Fruit fly (Drosophila melanogaster): ENCODE data around the gene CG8260.

Gene CG8260

DNA sequence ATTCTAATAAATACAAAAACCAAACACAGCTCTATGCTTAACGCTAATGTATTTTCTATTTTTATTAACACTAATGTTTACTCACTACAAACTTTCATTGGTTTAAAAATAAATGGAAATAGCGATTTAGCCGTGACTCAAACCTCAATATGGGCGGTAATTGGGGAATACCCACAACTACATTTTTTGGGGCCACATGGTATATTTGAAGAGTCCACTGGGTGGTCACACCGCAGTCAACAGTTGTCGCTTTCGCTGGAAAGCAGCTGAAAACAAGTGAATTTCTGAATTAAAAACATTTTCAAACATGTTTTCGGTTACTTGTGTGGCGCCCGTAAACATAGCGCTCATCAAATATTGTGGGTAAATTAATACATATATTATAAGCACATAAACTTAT, 7.2 kb upstream of the CG8260 start, which contains the start of gene Mvd (continued):
- no peak for TF ChIP-seq disco-r (GFP tag; optimal IDR thresholded peaks at IDR 0.05)
- no peak for TF ChIP-seq Ets65A (GFP tag)
- no peak for TF ChIP-seq CG1647 (GFP tag; optimal IDR thresholded peaks at IDR 0.05)
- no peak for TF ChIP-seq CG31224 (GFP tag; IDR thresholded peaks at IDR 0.05)
- no peak for TF ChIP-seq Xrp1 (GFP tag; IDR thresholded peaks at IDR 0.05)
- TF ChIP-seq YL-1 (GFP tag; optimal IDR thresholded peaks at IDR 0.05) = peak; percentile 77
- TF ChIP-seq Hmr (GFP tag; optimal IDR thresholded peaks at IDR 0.05) = no peak
- TF ChIP-seq bbx (GFP tag; IDR thresholded peaks at IDR 0.05; ENCODE audit: partially characterized antibody) = peak; percentile 45
- no peak for TF ChIP-seq jumu (GFP tag; optimal IDR thresholded peaks at IDR 0.05)
- 0 out of 2 replicates have a peak, but pooled peaks have one; percentile 15 for TF ChIP-seq Scr (GFP tag; IDR thresholded peaks at IDR 0.05; ENCODE audit: partially characterized antibody)
- peak; percentile 7 for TF ChIP-seq nom (GFP tag; optimal IDR thresholded peaks at IDR 0.05)
- TF ChIP-seq Camta (GFP tag; optimal IDR thresholded peaks at IDR 0.05) = no peak
- TF ChIP-seq CG13287 (GFP tag; IDR thresholded peaks at IDR 0.05; ENCODE audit: partially characterized antibody) = peak; percentile 65
- no peak for TF ChIP-seq CG17361 (GFP tag; IDR thresholded peaks at IDR 0.05)
- TF ChIP-seq Max (GFP tag; optimal IDR thresholded peaks at IDR 0.05) = peak; percentile 11
- no peak for TF ChIP-seq mld (GFP tag; IDR thresholded peaks at IDR 0.05; ENCODE audit: partially characterized antibody)
- TF ChIP-seq Ptx1 (GFP tag; IDR thresholded peaks at IDR 0.05) = no peak
- TF ChIP-seq hb (GFP tag; IDR thresholded peaks at IDR 0.05; ENCODE audit: partially characterized antibody) = no peak
- no peak for TF ChIP-seq Abd-B (GFP tag; optimal IDR thresholded peaks at IDR 0.05)
- TF ChIP-seq ttk (GFP tag; IDR thresholded peaks at IDR 0.05) = no peak
- TF ChIP-seq CG32532 (GFP tag; IDR thresholded peaks at IDR 0.05) = no peak
- TF ChIP-seq CG2712 (tag; optimal IDR thresholded peaks at IDR 0.05) = peak; percentile 45
- no peak for TF ChIP-seq NC2β (GFP tag; optimal IDR thresholded peaks at IDR 0.05)
- TF ChIP-seq CG32767 (GFP tag; IDR thresholded peaks at IDR 0.05) = no peak
- no peak for TF ChIP-seq bsh (GFP tag; optimal IDR thresholded peaks at IDR 0.05)
- peak; percentile 68 for TF ChIP-seq CTCF (GFP tag; optimal IDR thresholded peaks at IDR 0.05)
- peak; percentile 68 for TF ChIP-seq Blimp-1 (GFP tag; optimal IDR thresholded peaks at IDR 0.05)
- peak in 1 of 2 experiments; percentile 52 for TF ChIP-seq crp (GFP tag; optimal IDR thresholded peaks at IDR 0.05)
- TF ChIP-seq HLH4C (GFP tag; IDR thresholded peaks at IDR 0.05; ENCODE audit: partially characterized antibody) = peak; percentile 13; the same call in 1 of the 3 replicates
- TF ChIP-seq slp2 (GFP tag; optimal IDR thresholded peaks at IDR 0.05) = no peak
- no peak for TF ChIP-seq jigr1 (GFP tag; IDR thresholded peaks at IDR 0.05)
- peak; percentile 65 for TF ChIP-seq pita (GFP tag; optimal IDR thresholded peaks at IDR 0.05)
- TF ChIP-seq CG30403 (GFP tag; optimal IDR thresholded peaks at IDR 0.05) = no peak
- no peak for TF ChIP-seq CG6683 (GFP tag; optimal IDR thresholded peaks at IDR 0.05)
- TF ChIP-seq Med (GFP tag) = peak; percentile 81
- TF ChIP-seq Meics (GFP tag; optimal IDR thresholded peaks at IDR 0.05) = no peak
- TF ChIP-seq CG10959 (GFP tag; IDR thresholded peaks at IDR 0.05) = no peak
- TF ChIP-seq HmgD (GFP tag; optimal IDR thresholded peaks at IDR 0.05) = no peak
- no peak for TF ChIP-seq H2.0 (GFP tag; IDR thresholded peaks at IDR 0.05)
- peak; percentile 19 for TF ChIP-seq CG7987 (GFP tag; optimal IDR thresholded peaks at IDR 0.05)
- TF ChIP-seq amos (GFP tag; IDR thresholded peaks at IDR 0.05; ENCODE audit: partially characterized antibody) = peak; percentile 18; the same call in 1 of the 2 replicates
- no peak for TF ChIP-seq eve (GFP tag; optimal IDR thresholded peaks at IDR 0.05)
- no peak for TF ChIP-seq seq (GFP tag; IDR thresholded peaks at IDR 0.05)
- TF ChIP-seq CG14710 (tag; optimal IDR thresholded peaks at IDR 0.05) = peak; percentile 75
- no peak for TF ChIP-seq CG18476 (GFP tag; optimal IDR thresholded peaks at IDR 0.05)
- TF ChIP-seq zen2 (GFP tag; IDR thresholded peaks at IDR 0.05; ENCODE audit: partially characterized antibody) = no peak
- 0 out of 2 replicates have a peak, but pooled peaks have one; percentile 35 for TF ChIP-seq unc-4 (GFP tag; IDR thresholded peaks at IDR 0.05; ENCODE audit: partially characterized antibody)
- no peak for TF ChIP-seq CG12391 (tag; optimal IDR thresholded peaks at IDR 0.05)
- peak; percentile 4 for TF ChIP-seq Sin3A (optimal IDR thresholded peaks at IDR 0.05)
- TF ChIP-seq CG6272 (GFP tag; IDR thresholded peaks at IDR 0.05) = no peak
- no peak for TF ChIP-seq CG14667 (GFP tag; IDR thresholded peaks at IDR 0.05)
